Fruit fly (Drosophila melanogaster) whole organism, larva: ENCODE results near the gene Cpr92F.

Experiments
- noc ChIP-seq: fragments of 200-800 bp; sonication (Bioruptor generic); optimal IDR thresholded peaks from 3 replicates; lab custom pipeline; 2019; ENCODE audit warnings: missing biosample characterization, mild to moderate bottlenecking, missing genetic modification characterization, moderate library complexity

Gene Cpr92F

dm6 chr3R:20669040-20669621 lies at the start of gene Cpr92F:
Gene Cpr92F (plus strand): TSS chr3R:20669571.
- no peak for TF ChIP-seq noc (tag; lab: Kevin White, UChicago)

- no peak for TF ChIP-seq noc (tag; lab: Kevin White, UChicago)
Measured at dm6 chr3R:20621805-20622286, 47.5 kb upstream of the Cpr92F start, which contains the start of gene H. Gene H (plus strand): TSS chr3R:20621938.

dm6 chr3R:20622297-20623168 lies 46.8 kb upstream of the Cpr92F start:
- no peak for TF ChIP-seq noc (tag; lab: Kevin White, UChicago)

- TF ChIP-seq noc (tag; lab: Kevin White, UChicago), result no peak
Measured at dm6 chr3R:20626123-20626522, 43.2 kb upstream of the Cpr92F start.

dm6 chr3R:20633984-20634446 lies 35.4 kb upstream of the Cpr92F start:
- TF ChIP-seq noc (tag; lab: Kevin White, UChicago), result no peak

dm6 chr3R:20634674-20635594 lies 34.4 kb upstream of the Cpr92F start, which contains the start of the genes Pi3K92E and Lrrk:
Gene Pi3K92E (minus strand): TSS chr3R:20634732.
Gene Lrrk (plus strand): TSS chr3R:20635480.
- TF ChIP-seq noc (tag; lab: Kevin White, UChicago), result no peak

dm6 chr3R:20635735-20636134 lies 33.6 kb upstream of the Cpr92F start:
- no peak for TF ChIP-seq noc (tag; lab: Kevin White, UChicago)

dm6 chr3R:20648616-20649015 lies 20.8 kb upstream of the Cpr92F start, which contains the start of gene GluRIIE:
Gene GluRIIE (minus strand): TSS chr3R:20648716.
- TF ChIP-seq noc (tag; lab: Kevin White, UChicago), result no peak

- no peak for TF ChIP-seq noc (tag; lab: Kevin White, UChicago)
Measured at dm6 chr3R:20652350-20652749, 17.0 kb upstream of the Cpr92F start, which contains the start of gene GluRIID. Gene GluRIID (minus strand): TSS chr3R:20652450.

dm6 chr3R:20656649-20657048 lies 12.7 kb upstream of the Cpr92F start:
- TF ChIP-seq noc (tag; lab: Kevin White, UChicago), result no peak

dm6 chr3R:20659804-20660203 lies 9.6 kb upstream of the Cpr92F start, which contains the start of gene Nep4:
Gene Nep4 (minus strand): TSS chr3R:20659904.
- no peak for TF ChIP-seq noc (tag; lab: Kevin White, UChicago)

dm6 chr3R:20675772-20676171 lies 6.4 kb downstream of the Cpr92F start:
- no peak for TF ChIP-seq noc (tag; lab: Kevin White, UChicago)

- TF ChIP-seq noc (tag; lab: Kevin White, UChicago), result no peak
Measured at dm6 chr3R:20677251-20677650, 7.9 kb downstream of the Cpr92F start, which contains the start of gene CG4000. Gene CG4000 (minus strand): TSS chr3R:20677351.

dm6 chr3R:20714360-20714759 lies 45.0 kb downstream of the Cpr92F start, which contains the start of gene Oamb:
Gene Oamb (minus strand): TSS chr3R:20714577.
- no peak for TF ChIP-seq noc (tag; lab: Kevin White, UChicago)

- TF ChIP-seq noc (tag; lab: Kevin White, UChicago), result no peak
Measured at dm6 chr3R:20719286-20719685, 49.9 kb downstream of the Cpr92F start.
